Worm (Caenorhabditis elegans) whole organism, L3 larva: ENCODE data around the gene hlh-1.

Experiments
- hmg-11 ChIP-seq: sonication (generic microtip); optimal IDR thresholded peaks from 2 replicates; lab custom pipeline; 2016; ENCODE audit warnings: missing genetic modification characterization, missing compliant biosample characterization
- nhr-11 ChIP-seq: fragments of 150-350 bp; optimal IDR thresholded peaks from 2 replicates; lab custom pipeline; 2014; ENCODE audit warnings: missing biosample characterization, missing genetic modification characterization
- pha-4 ChIP-seq: fragments of 150-350 bp; optimal IDR thresholded peaks from 2 replicates; lab custom pipeline; 2014; ENCODE audit warnings: missing biosample characterization, missing genetic modification reagents, missing genetic modification characterization

- TF ChIP-seq pha-4 (tag; lab: Kevin White, UChicago) (no peak), hmg-11 (tag; lab: Kevin White, UChicago) (no peak), nhr-11 (tag; lab: Kevin White, UChicago) (no peak)
Measured at ce11 chrII:4495844-4496243, 22.5 kb upstream of the hlh-1 start.
